Fruit fly (Drosophila melanogaster): ENCODE measurements around the gene Gp93.

The Gp93 gene

DNA sequence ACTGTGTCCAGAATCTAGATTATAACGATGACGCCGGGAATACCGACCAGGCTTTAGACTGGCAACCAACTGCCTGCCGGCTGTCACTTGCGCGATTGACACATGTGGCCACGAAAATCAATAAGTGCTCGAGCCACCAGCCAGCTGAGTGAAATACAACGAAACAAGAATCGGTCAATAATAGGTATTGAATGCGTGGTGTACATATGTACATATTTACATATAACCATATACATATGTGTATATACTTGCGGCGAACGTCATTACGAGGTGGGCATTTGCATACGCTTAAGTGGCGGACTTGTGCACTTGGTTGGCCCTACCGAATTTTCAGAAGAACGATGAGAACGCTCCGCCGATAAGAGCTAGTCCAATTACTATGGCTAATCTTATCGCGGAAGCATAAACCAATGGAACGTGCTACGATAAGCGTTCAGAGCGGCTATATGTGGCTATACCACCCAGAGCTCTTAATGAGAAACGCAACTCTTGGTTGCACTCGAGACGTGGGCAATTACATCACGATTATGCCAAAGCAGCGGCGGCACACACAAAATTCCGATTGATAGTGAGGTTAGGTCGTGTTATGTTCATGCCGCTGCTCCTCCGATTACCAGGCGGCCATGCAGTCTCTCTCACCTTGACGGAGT lies 1.8 kb upstream of the Gp93 start (continued):
- TF ChIP-seq Xrp1 (GFP tag; IDR thresholded peaks at IDR 0.05) (peak; percentile 48; the same call in 1 of the 2 replicates), CG1832 (GFP tag; optimal IDR thresholded peaks at IDR 0.05) (no peak), CG5245 (GFP tag; optimal IDR thresholded peaks at IDR 0.05) (no peak), pfk (GFP tag; optimal IDR thresholded peaks at IDR 0.05) (peak; percentile 10), usp (GFP tag; optimal IDR thresholded peaks at IDR 0.05) (no peak), CG4707 (GFP tag; optimal IDR thresholded peaks at IDR 0.05) (no peak), CG5180 (GFP tag; optimal IDR thresholded peaks at IDR 0.05) (peak; percentile 28), chinmo (GFP tag; IDR thresholded peaks at IDR 0.05; ENCODE audit: partially characterized antibody) (0 out of 4 replicates have a peak, but pooled peaks have one; percentile 7), dmrt99B (tag; optimal IDR thresholded peaks at IDR 0.05) (no peak), dan (GFP tag; IDR thresholded peaks at IDR 0.05) (no peak), CG11695 (GFP tag; IDR thresholded peaks at IDR 0.05) (no peak), Hr78 (GFP tag; optimal IDR thresholded peaks at IDR 0.05) (no peak), CG13894 (tag; optimal IDR thresholded peaks at IDR 0.05) (no peak), CG2678 (tag; optimal IDR thresholded peaks at IDR 0.05) (peak; percentile 35), z (GFP tag; IDR thresholded peaks at IDR 0.05) (no peak), Hmr (GFP tag; optimal IDR thresholded peaks at IDR 0.05) (no peak), CG14860 (GFP tag; IDR thresholded peaks at IDR 0.05; ENCODE audit: partially characterized antibody) (no peak), bigmax (GFP tag; optimal IDR thresholded peaks at IDR 0.05) (peak; percentile 91), crc (GFP tag; optimal IDR thresholded peaks at IDR 0.05) (no peak), amos (GFP tag; IDR thresholded peaks at IDR 0.05; ENCODE audit: partially characterized antibody) (no peak), NfI (GFP tag; optimal IDR thresholded peaks at IDR 0.05) (no peak), CG4820 (GFP tag; optimal IDR thresholded peaks at IDR 0.05) (no peak), CG18011 (GFP tag; optimal IDR thresholded peaks at IDR 0.05) (no peak), ap (GFP tag; IDR thresholded peaks at IDR 0.05) (no peak), CG8765 (GFP tag; IDR thresholded peaks at IDR 0.05) (no peak), cwo (GFP tag; optimal IDR thresholded peaks at IDR 0.05) (peak; percentile 82), CkIIα-i1 (GFP tag; IDR thresholded peaks at IDR 0.05) (no peak), CG3847 (GFP tag; IDR thresholded peaks at IDR 0.05) (no peak), CG2875 (GFP tag; optimal IDR thresholded peaks at IDR 0.05) (peak; percentile 24), sr (GFP tag; IDR thresholded peaks at IDR 0.05) (no peak), ATbp (GFP tag; optimal IDR thresholded peaks at IDR 0.05) (peak; percentile 71), CG31441 (GFP tag; IDR thresholded peaks at IDR 0.05) (0 out of 2 replicates have a peak, but pooled peaks have one; percentile 12), hbn (GFP tag; IDR thresholded peaks at IDR 0.05; ENCODE audit: partially characterized antibody) (no peak), CG12769 (tag; optimal IDR thresholded peaks at IDR 0.05) (no peak), twi (tag; optimal IDR thresholded peaks at IDR 0.05) (peak; percentile 87), CG4328 (GFP tag; optimal IDR thresholded peaks at IDR 0.05) (peak; percentile 45), HLH4C (GFP tag; IDR thresholded peaks at IDR 0.05; ENCODE audit: partially characterized antibody) (no peak), wek (GFP tag; optimal IDR thresholded peaks at IDR 0.05) (peak; percentile 57), CG11085 (GFP tag; IDR thresholded peaks at IDR 0.05) (no peak), Antp (GFP tag; optimal IDR thresholded peaks at IDR 0.05) (no peak), abd-A (tag; optimal IDR thresholded peaks at IDR 0.05) (no peak), p53 (GFP tag; optimal IDR thresholded peaks at IDR 0.05) (no peak), CG2199 (GFP tag; IDR thresholded peaks at IDR 0.05) (no peak), CG33557 (GFP tag; optimal IDR thresholded peaks at IDR 0.05) (peak; percentile 77), crp (GFP tag; optimal IDR thresholded peaks at IDR 0.05) (no peak), Deaf1 (tag; optimal IDR thresholded peaks at IDR 0.05) (no peak), Dek (tag; optimal IDR thresholded peaks at IDR 0.05) (no peak), CG14441 (GFP tag; IDR thresholded peaks at IDR 0.05) (no peak), eyg (GFP tag; optimal IDR thresholded peaks at IDR 0.05) (no peak)

Measured in whole organism, embryonic.